Fruit fly (Drosophila melanogaster) whole organism, prepupa: ENCODE data around the gene G9a.
A peak's percentile ranks its signal among the peaks of the same experiment; 100 is the strongest.

Experiments used
- Blimp-1 ChIP-seq: fragments of 200-800 bp; sonication (Bioruptor generic); optimal IDR thresholded peaks from 3 replicates; lab custom pipeline; 2017; ENCODE audit warnings: missing biosample characterization, missing genetic modification characterization, mild to moderate bottlenecking, moderate library complexity, missing genetic modification reagents
- CG10669 ChIP-seq: fragments of 200-800 bp; sonication (Bioruptor generic); optimal IDR thresholded peaks from 3 replicates; lab custom pipeline; 2018; ENCODE audit warnings: missing biosample characterization, mild to moderate bottlenecking, missing genetic modification characterization, moderate library complexity
- CG11294 ChIP-seq: fragments of 200-800 bp; sonication (Bioruptor generic); IDR thresholded peaks from 2 replicates; pipeline ENCODE4 v1.3.6; 2022; ENCODE audit warnings: missing biosample characterization, missing genetic modification characterization
- CG11762 ChIP-seq: fragments of 200-800 bp; sonication (Bioruptor generic); optimal IDR thresholded peaks from 3 replicates; lab custom pipeline; 2016; ENCODE audit warnings: missing biosample characterization, missing genetic modification characterization; ENCODE audit not compliant: insufficient read depth
- CG15336 ChIP-seq: fragments of 200-800 bp; sonication (Bioruptor generic); IDR thresholded peaks from 2 replicates; pipeline ENCODE4 v1.3.6; 2022; ENCODE audit warnings: missing biosample characterization, missing genetic modification characterization
- CG16779 ChIP-seq: fragments of 200-800 bp; sonication (Bioruptor generic); optimal IDR thresholded peaks from 3 replicates; lab custom pipeline; 2017; ENCODE audit warnings: missing biosample characterization, mild to moderate bottlenecking, missing genetic modification characterization
- CG3032 ChIP-seq: fragments of 200-800 bp; optimal IDR thresholded peaks from 2 replicates; lab custom pipeline; 2019; ENCODE audit warnings: missing biosample characterization, mild to moderate bottlenecking, missing genetic modification characterization, moderate library complexity
- CG31627 ChIP-seq: fragments of 200-800 bp; sonication (Bioruptor generic); optimal IDR thresholded peaks from 3 replicates; lab custom pipeline; 2016; ENCODE audit warnings: missing biosample characterization, missing genetic modification characterization
- CG34406 ChIP-seq: fragments of 200-800 bp; sonication (Bioruptor generic); optimal IDR thresholded peaks from 3 replicates; lab custom pipeline; 2016; ENCODE audit warnings: missing biosample characterization, missing genetic modification characterization
- CG4318 ChIP-seq: fragments of 200-800 bp; sonication (Bioruptor generic); optimal IDR thresholded peaks from 3 replicates; lab custom pipeline; 2017; ENCODE audit warnings: missing biosample characterization, mild to moderate bottlenecking, missing genetic modification characterization
- CG6163 ChIP-seq: fragments of 200-800 bp; sonication (Bioruptor generic); IDR thresholded peaks from 3 replicates; pipeline ENCODE4 v1.3.6; 2022; ENCODE audit warnings: missing biosample characterization, missing genetic modification characterization
- CG6792 ChIP-seq: fragments of 200-800 bp; sonication (Bioruptor generic); optimal IDR thresholded peaks from 3 replicates; lab custom pipeline; 2016; ENCODE audit warnings: missing biosample characterization, missing genetic modification characterization
- CG6808 ChIP-seq: fragments of 200-800 bp; sonication (Bioruptor generic); optimal IDR thresholded peaks from 3 replicates; lab custom pipeline; 2017; ENCODE audit warnings: missing biosample characterization, missing genetic modification characterization, mild to moderate bottlenecking, moderate library complexity, missing genetic modification reagents
- CG6854 ChIP-seq: fragments of 200-800 bp; sonication (Bioruptor generic); optimal IDR thresholded peaks from 2 replicates; lab custom pipeline; 2017; ENCODE audit warnings: missing biosample characterization, mild to moderate bottlenecking, missing genetic modification characterization
- CG7368 ChIP-seq: fragments of 200-800 bp; sonication (Bioruptor generic); optimal IDR thresholded peaks from 3 replicates; lab custom pipeline; 2016; ENCODE audit warnings: missing biosample characterization, missing genetic modification characterization
- CG8119 ChIP-seq: fragments of 200-800 bp; sonication (Bioruptor generic); IDR thresholded peaks from 3 replicates; pipeline ENCODE4 v1.3.6; 2022; ENCODE audit warnings: missing biosample characterization, missing genetic modification characterization
- CG8319 ChIP-seq: fragments of 200-800 bp; sonication (Bioruptor generic); optimal IDR thresholded peaks from 3 replicates; lab custom pipeline; 2016; ENCODE audit warnings: missing biosample characterization, missing genetic modification characterization
- CG8632 ChIP-seq: fragments of 200-800 bp; sonication (Bioruptor generic); optimal IDR thresholded peaks from 3 replicates; lab custom pipeline; 2016; ENCODE audit warnings: missing biosample characterization, missing genetic modification characterization
- CG9139 ChIP-seq: fragments of 200-800 bp; sonication (Bioruptor generic); optimal IDR thresholded peaks from 3 replicates; lab custom pipeline; 2017; ENCODE audit warnings: missing biosample characterization, mild to moderate bottlenecking, missing genetic modification characterization
- Eip75B ChIP-seq: fragments of 200-800 bp; sonication (Bioruptor generic); optimal IDR thresholded peaks from 3 replicates; lab custom pipeline; 2016; ENCODE audit warnings: missing biosample characterization, missing genetic modification characterization
- Eip78C ChIP-seq: fragments of 200-800 bp; sonication (Bioruptor generic); peaks from one replicate; lab custom pipeline; 2016; ENCODE audit warnings: missing biosample characterization, missing genetic modification characterization
- Eip93F ChIP-seq: fragments of 200-800 bp; sonication (Bioruptor generic); optimal IDR thresholded peaks from 2 replicates; lab custom pipeline; 2016; ENCODE audit warnings: missing biosample characterization, mild to moderate bottlenecking, missing genetic modification characterization
- Ets21C ChIP-seq: fragments of 200-800 bp; sonication (Bioruptor generic); optimal IDR thresholded peaks from 3 replicates; lab custom pipeline; 2016; ENCODE audit warnings: missing biosample characterization, missing genetic modification characterization
- Ets96B ChIP-seq: fragments of 200-800 bp; optimal IDR thresholded peaks from 2 replicates; lab custom pipeline; 2019; ENCODE audit warnings: missing biosample characterization, mild to moderate bottlenecking, missing genetic modification characterization, moderate library complexity
- Gug ChIP-seq: fragments of 200-800 bp; sonication (Bioruptor generic); IDR thresholded peaks from 2 replicates; pipeline ENCODE4 v1.3.6; 2022; ENCODE audit warnings: missing biosample characterization, missing genetic modification characterization
- Hr38 ChIP-seq: sonication (Bioruptor generic); optimal IDR thresholded peaks from 2 replicates; lab custom pipeline; 2016; ENCODE audit warnings: missing biosample characterization, missing genetic modification characterization
- Hr39 ChIP-seq: fragments of 200-800 bp; sonication (Bioruptor generic); optimal IDR thresholded peaks from 2 replicates; lab custom pipeline; 2016; ENCODE audit warnings: missing biosample characterization, missing genetic modification characterization
- Hr4 ChIP-seq: fragments of 200-800 bp; sonication (Bioruptor generic); optimal IDR thresholded peaks from 3 replicates; lab custom pipeline; 2016; ENCODE audit warnings: missing biosample characterization, missing genetic modification characterization
- Lpt ChIP-seq: fragments of 200-800 bp; sonication (Bioruptor generic); optimal IDR thresholded peaks from 3 replicates; lab custom pipeline; 2016; ENCODE audit warnings: missing biosample characterization, missing genetic modification characterization
- Met ChIP-seq: fragments of 200-800 bp; sonication (Bioruptor generic); optimal IDR thresholded peaks from 3 replicates; lab custom pipeline; 2016; ENCODE audit warnings: missing biosample characterization, missing genetic modification characterization
- OdsH ChIP-seq: fragments of 200-800 bp; sonication (Bioruptor generic); optimal IDR thresholded peaks from 3 replicates; lab custom pipeline; 2016; ENCODE audit warnings: missing biosample characterization, missing genetic modification characterization
- Smox ChIP-seq: fragments of 200-800 bp; sonication (Bioruptor generic); optimal IDR thresholded peaks from 3 replicates; lab custom pipeline; 2016; ENCODE audit warnings: missing biosample characterization, missing genetic modification characterization
- Sox102F ChIP-seq: fragments of 200-800 bp; sonication (Bioruptor generic); optimal IDR thresholded peaks from 2 replicates; lab custom pipeline; 2016; ENCODE audit warnings: missing biosample characterization, mild to moderate bottlenecking, missing genetic modification characterization
- Sox14 ChIP-seq: fragments of 200-800 bp; sonication (Bioruptor generic); optimal IDR thresholded peaks from 3 replicates; lab custom pipeline; 2016; ENCODE audit warnings: missing biosample characterization, missing genetic modification characterization
- achi ChIP-seq: fragments of 200-800 bp; sonication (Bioruptor generic); optimal IDR thresholded peaks from 3 replicates; lab custom pipeline; 2016; ENCODE audit warnings: missing biosample characterization, missing genetic modification characterization
- acj6 ChIP-seq: fragments of 200-800 bp; sonication (Bioruptor generic); optimal IDR thresholded peaks from 3 replicates; lab custom pipeline; 2016; ENCODE audit warnings: missing biosample characterization, missing genetic modification characterization
- cyc ChIP-seq: fragments of 200-800 bp; sonication (Bioruptor generic); optimal IDR thresholded peaks from 3 replicates; lab custom pipeline; 2016; ENCODE audit warnings: missing biosample characterization, missing genetic modification characterization
- dac ChIP-seq: fragments of 200-800 bp; sonication (Bioruptor generic); optimal IDR thresholded peaks from 2 replicates; lab custom pipeline; 2017; ENCODE audit warnings: missing biosample characterization, mild to moderate bottlenecking, missing genetic modification characterization
- dsx ChIP-seq: fragments of 200-800 bp; optimal IDR thresholded peaks from 3 replicates; lab custom pipeline; 2019; ENCODE audit warnings: missing biosample characterization, mild to moderate bottlenecking, missing genetic modification characterization, moderate library complexity; ENCODE audit not compliant: poor library complexity, severe bottlenecking
- eg ChIP-seq: fragments of 200-800 bp; sonication (Bioruptor generic); IDR thresholded peaks from 3 replicates; pipeline ENCODE4 v1.3.6; 2022; ENCODE audit warnings: missing biosample characterization, missing genetic modification characterization
- esn ChIP-seq: fragments of 200-800 bp; sonication (Bioruptor generic); optimal IDR thresholded peaks from 2 replicates; lab custom pipeline; 2016; ENCODE audit warnings: missing biosample characterization, mild to moderate bottlenecking, missing genetic modification characterization, moderate library complexity
- fd59A ChIP-seq: fragments of 200-800 bp; sonication (Bioruptor generic); optimal IDR thresholded peaks from 2 replicates; lab custom pipeline; 2017; ENCODE audit warnings: missing biosample characterization, mild to moderate bottlenecking, missing genetic modification characterization, missing genetic modification reagents
- fd85E ChIP-seq: fragments of 200-800 bp; sonication (Bioruptor generic); optimal IDR thresholded peaks from 3 replicates; lab custom pipeline; 2016; ENCODE audit warnings: missing biosample characterization, missing genetic modification characterization
- fkh ChIP-seq: fragments of 200-800 bp; sonication (Bioruptor generic); optimal IDR thresholded peaks from 3 replicates; lab custom pipeline; 2017; ENCODE audit warnings: missing biosample characterization, mild to moderate bottlenecking, missing genetic modification characterization, moderate library complexity
- lz ChIP-seq: fragments of 200-800 bp; sonication (Bioruptor generic); optimal IDR thresholded peaks from 3 replicates; lab custom pipeline; 2016; ENCODE audit warnings: missing biosample characterization, missing genetic modification characterization
- pdm3 ChIP-seq: fragments of 200-800 bp; sonication (Bioruptor generic); optimal IDR thresholded peaks from 3 replicates; lab custom pipeline; 2016; ENCODE audit warnings: missing biosample characterization, missing genetic modification characterization
- salr ChIP-seq, 2 experiments: fragments of 200-800 bp; sonication (Bioruptor generic); optimal IDR thresholded peaks; 3 replicates each; lab custom pipeline; 2016 to 2018; ENCODE audit warnings: missing biosample characterization in 2 of 2, missing genetic modification characterization in 2 of 2, mild to moderate bottlenecking in 1 of 2
- spab ChIP-seq: fragments of 200-800 bp; sonication (Bioruptor generic); optimal IDR thresholded peaks from 2 replicates; lab custom pipeline; 2017; ENCODE audit warnings: missing biosample characterization, mild to moderate bottlenecking, missing genetic modification characterization, missing genetic modification reagents
- ss ChIP-seq, 2 experiments: fragments of 200-800 bp; sonication (Bioruptor generic); optimal IDR thresholded peaks; 2 replicates in 1 of 2; 3 replicates in 1 of 2; lab custom pipeline; 2017 to 2018; ENCODE audit warnings: mild to moderate bottlenecking in 2 of 2, missing biosample characterization in 2 of 2, missing genetic modification characterization in 2 of 2, moderate library complexity in 1 of 2
- svp ChIP-seq: fragments of 200-800 bp; sonication (Bioruptor generic); peaks from one replicate; lab custom pipeline; 2016; ENCODE audit warnings: missing biosample characterization, missing genetic modification characterization
- topi ChIP-seq: fragments of 200-800 bp; sonication (Bioruptor generic); optimal IDR thresholded peaks from 3 replicates; lab custom pipeline; 2016; ENCODE audit warnings: missing biosample characterization, missing genetic modification characterization
- vri ChIP-seq: fragments of 200-800 bp; sonication (Bioruptor generic); optimal IDR thresholded peaks from 3 replicates; lab custom pipeline; 2016; ENCODE audit warnings: missing biosample characterization, mild to moderate bottlenecking, missing genetic modification characterization

G9a gene

DNA sequence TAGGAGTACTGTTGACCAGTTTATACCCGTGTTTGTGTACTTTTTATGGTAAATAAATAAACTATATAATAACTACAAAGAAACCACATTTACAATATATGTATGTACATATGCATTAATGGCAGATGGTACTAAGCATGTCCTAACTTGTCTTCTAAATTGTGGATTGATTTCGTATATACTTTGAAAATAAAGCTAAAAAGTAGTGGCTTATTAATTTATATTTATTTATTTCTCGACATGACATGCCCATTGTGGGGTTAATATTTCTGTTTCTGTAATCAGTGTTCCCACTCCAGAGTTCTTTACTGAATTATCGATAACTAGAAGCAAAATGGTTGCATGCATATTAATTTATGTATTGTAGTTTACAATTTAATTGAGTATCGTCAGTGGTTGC, 9.6 kb downstream of the G9a start, which contains the start of gene cin:
cin (plus strand) TSS at position 306 of the 400 bp plus-strand sequence.
- TF ChIP-seq spab (GFP tag; lab: Kevin White, UChicago), result no peak
- TF ChIP-seq fkh (GFP tag; lab: Kevin White, UChicago), result no peak
- peak; percentile 79 for TF ChIP-seq topi
- peak; percentile 68 for TF ChIP-seq acj6 (GFP tag; lab: Kevin White, UChicago)
- TF ChIP-seq Smox, result peak; percentile 83
- TF ChIP-seq svp (GFP tag; lab: Kevin White, UChicago), result no peak
- peak; percentile 73 for TF ChIP-seq Met (GFP tag; lab: Kevin White, UChicago)
- TF ChIP-seq OdsH (GFP tag; lab: Kevin White, UChicago), result peak; percentile 74
- no peak for TF ChIP-seq CG11294
- TF ChIP-seq CG9139 (GFP tag; lab: Kevin White, UChicago), result peak; percentile 34
- TF ChIP-seq fd59A (GFP tag; lab: Kevin White, UChicago), result no peak
- peak; percentile 35 for TF ChIP-seq vri (GFP tag; lab: Kevin White, UChicago)
- peak; percentile 59 for TF ChIP-seq CG8632
- peak; percentile 42 for TF ChIP-seq CG8319 (GFP tag; lab: Kevin White, UChicago)
- TF ChIP-seq Sox14 (GFP tag; lab: Kevin White, UChicago), result peak; percentile 54
- peak; percentile 27 for TF ChIP-seq Eip93F (GFP tag; lab: Kevin White, UChicago)
- TF ChIP-seq Sox102F (GFP tag; lab: Kevin White, UChicago), result peak; percentile 63
- peak; percentile 3 for TF ChIP-seq CG6854
- TF ChIP-seq dsx (GFP tag; lab: Kevin White, UChicago), result peak; percentile 67
- TF ChIP-seq Hr4, result no peak
- TF ChIP-seq CG34406, result peak; percentile 71
- peak in 1 of 2 experiments; percentile 69 for TF ChIP-seq ss (GFP tag; optimal IDR thresholded peaks at IDR 0.05; lab: Kevin White, UChicago)
- peak; percentile 72 for TF ChIP-seq pdm3 (GFP tag; lab: Kevin White, UChicago)
- peak; percentile 57 for TF ChIP-seq CG31627 (GFP tag; lab: Kevin White, UChicago)
- TF ChIP-seq Eip78C, result peak; percentile 91
- peak; percentile 47 for TF ChIP-seq cyc (GFP tag; lab: Kevin White, UChicago)
- peak; percentile 74 for TF ChIP-seq achi
- no peak for TF ChIP-seq dac (GFP tag; lab: Kevin White, UChicago)
- peak; percentile 79 for TF ChIP-seq esn (GFP tag; lab: Kevin White, UChicago)
- TF ChIP-seq CG3032 (tag; lab: Kevin White, UChicago), result peak; percentile 72
- peak; percentile 33 for TF ChIP-seq Ets21C (GFP tag; lab: Kevin White, UChicago)
- peak; percentile 63 for TF ChIP-seq CG10669 (GFP tag; lab: Kevin White, UChicago)
- TF ChIP-seq CG6808, result peak; percentile 53
- no peak for TF ChIP-seq Blimp-1 (GFP tag; lab: Kevin White, UChicago)
- peak; percentile 50 for TF ChIP-seq CG6792 (GFP tag; lab: Kevin White, UChicago)
- TF ChIP-seq Lpt (GFP tag; lab: Kevin White, UChicago), result peak; percentile 44
- TF ChIP-seq CG8119, result peak; percentile 57; the same call in 2 of the 3 replicates
- peak; percentile 12 for TF ChIP-seq CG11762 (GFP tag; lab: Kevin White, UChicago)
- TF ChIP-seq Hr39, result no peak
- TF ChIP-seq eg (GFP tag; lab: Robert Waterston, UW), result no peak; the same call in 2 of the 3 replicates
- TF ChIP-seq lz (GFP tag; lab: Kevin White, UChicago), result peak; percentile 65
- peak; percentile 73 for TF ChIP-seq CG15336 (GFP tag; lab: Robert Waterston, UW)
- TF ChIP-seq CG16779, result no peak
- peak; percentile 52 for TF ChIP-seq Eip75B
- TF ChIP-seq CG7368, result peak; percentile 7
- peak in 1 of 2 experiments; percentile 10 for TF ChIP-seq salr (GFP tag; optimal IDR thresholded peaks at IDR 0.05; lab: Kevin White, UChicago)
- peak; percentile 50; the same call in 1 of the 2 replicates for TF ChIP-seq Gug (GFP tag; lab: Robert Waterston, UW)
- TF ChIP-seq Hr38, result no peak
- TF ChIP-seq Ets96B, result peak; percentile 74
- peak; percentile 10 for TF ChIP-seq fd85E (GFP tag; lab: Kevin White, UChicago)
- TF ChIP-seq CG6163 (GFP tag; lab: Robert Waterston, UW), result no peak
- TF ChIP-seq CG4318 (GFP tag; lab: Kevin White, UChicago), result no peak
